Fruit fly (Drosophila melanogaster): ENCODE results near the gene fax.
A peak's percentile ranks its signal among the peaks of the same experiment; 100 is the strongest.

fax gene

dm6 chr3L:16392874-16393273 is 18.8 kb downstream of the fax start:
- TF ChIP-seq CG1620 (GFP tag; optimal IDR thresholded peaks at IDR 0.05), result no peak

- TF ChIP-seq kay (GFP tag; ENCODE audit: borderline replicate concordance), result no peak
- TF ChIP-seq bab1 (GFP tag; optimal IDR thresholded peaks at IDR 0.05), result no peak
- TF ChIP-seq CG7101 (tag; optimal IDR thresholded peaks at IDR 0.05), result no peak
- no peak for TF ChIP-seq toe (GFP tag; optimal IDR thresholded peaks at IDR 0.05)
- no peak for TF ChIP-seq Hr96 (GFP tag; optimal IDR thresholded peaks at IDR 0.05)
- no peak for TF ChIP-seq ovo (GFP tag; optimal IDR thresholded peaks at IDR 0.05)
- TF ChIP-seq CG1620 (GFP tag; optimal IDR thresholded peaks at IDR 0.05), result no peak
- no peak for TF ChIP-seq tj (GFP tag; optimal IDR thresholded peaks at IDR 0.05)
- no peak for TF ChIP-seq CG7045 (GFP tag; optimal IDR thresholded peaks at IDR 0.05)
- no peak for TF ChIP-seq cnc (optimal IDR thresholded peaks at IDR 0.05)
- no peak for TF ChIP-seq CG33017 (tag; optimal IDR thresholded peaks at IDR 0.05)
- TF ChIP-seq CG5204 (GFP tag; optimal IDR thresholded peaks at IDR 0.05), result no peak
- TF ChIP-seq pad (GFP tag; optimal IDR thresholded peaks at IDR 0.05), result no peak
- TF ChIP-seq Clk (GFP tag; optimal IDR thresholded peaks at IDR 0.05), result no peak
- no peak for TF ChIP-seq CG11617 (GFP tag; optimal IDR thresholded peaks at IDR 0.05)
- no peak for TF ChIP-seq Crg-1 (GFP tag; optimal IDR thresholded peaks at IDR 0.05)
- TF ChIP-seq Mnt (GFP tag; optimal IDR thresholded peaks at IDR 0.05), result no peak
- TF ChIP-seq CG14711 (tag; optimal IDR thresholded peaks at IDR 0.05), result no peak
Measured at dm6 chr3L:16392203-16392800, 19.3 kb downstream of the fax start.

- TF ChIP-seq CG5204 (GFP tag; optimal IDR thresholded peaks at IDR 0.05) (no peak), pad (GFP tag; optimal IDR thresholded peaks at IDR 0.05) (no peak), Clk (GFP tag; optimal IDR thresholded peaks at IDR 0.05) (no peak), toe (GFP tag; optimal IDR thresholded peaks at IDR 0.05) (no peak), Hr96 (GFP tag; optimal IDR thresholded peaks at IDR 0.05) (no peak), CG11617 (GFP tag; optimal IDR thresholded peaks at IDR 0.05) (no peak), bab1 (GFP tag; optimal IDR thresholded peaks at IDR 0.05) (no peak), ovo (GFP tag; optimal IDR thresholded peaks at IDR 0.05) (no peak), CG7045 (GFP tag; optimal IDR thresholded peaks at IDR 0.05) (no peak), CG33017 (tag; optimal IDR thresholded peaks at IDR 0.05) (no peak)
Measured at dm6 chr3L:16391257-16391656, 20.4 kb downstream of the fax start.

- TF ChIP-seq CG5204 (GFP tag; optimal IDR thresholded peaks at IDR 0.05) (no peak), kay (GFP tag; ENCODE audit: borderline replicate concordance) (peak; percentile 52)
Measured at dm6 chr3L:16390793-16391192, 20.8 kb downstream of the fax start.

- TF ChIP-seq ovo (GFP tag; optimal IDR thresholded peaks at IDR 0.05), result no peak
- TF ChIP-seq CG5204 (GFP tag; optimal IDR thresholded peaks at IDR 0.05), result no peak
- no peak for TF ChIP-seq Mnt (GFP tag; optimal IDR thresholded peaks at IDR 0.05)
- peak; percentile 86 for TF ChIP-seq CG14711 (tag; optimal IDR thresholded peaks at IDR 0.05)
- TF ChIP-seq Clk (GFP tag; optimal IDR thresholded peaks at IDR 0.05), result no peak
- TF ChIP-seq cnc (optimal IDR thresholded peaks at IDR 0.05), result no peak
- TF ChIP-seq CG7101 (tag; optimal IDR thresholded peaks at IDR 0.05), result peak; percentile 7
- TF ChIP-seq toe (GFP tag; optimal IDR thresholded peaks at IDR 0.05), result peak; percentile 60
- TF ChIP-seq tj (GFP tag; optimal IDR thresholded peaks at IDR 0.05), result no peak
- TF ChIP-seq Hr96 (GFP tag; optimal IDR thresholded peaks at IDR 0.05), result peak; percentile 5
- no peak for TF ChIP-seq pad (GFP tag; optimal IDR thresholded peaks at IDR 0.05)
- no peak for TF ChIP-seq CG1620 (GFP tag; optimal IDR thresholded peaks at IDR 0.05)
- TF ChIP-seq CG12768 (GFP tag; optimal IDR thresholded peaks at IDR 0.05), result no peak
- no peak for TF ChIP-seq bab1 (GFP tag; optimal IDR thresholded peaks at IDR 0.05)
- no peak for TF ChIP-seq CG33017 (tag; optimal IDR thresholded peaks at IDR 0.05)
- TF ChIP-seq CG11617 (GFP tag; optimal IDR thresholded peaks at IDR 0.05), result peak; percentile 27
- no peak for TF ChIP-seq CG7045 (GFP tag; optimal IDR thresholded peaks at IDR 0.05)
- TF ChIP-seq kay (GFP tag; ENCODE audit: borderline replicate concordance), result no peak
- TF ChIP-seq Crg-1 (GFP tag; optimal IDR thresholded peaks at IDR 0.05), result no peak
- TF ChIP-seq cic (GFP tag; optimal IDR thresholded peaks at IDR 0.05), result no peak
Measured at dm6 chr3L:16385880-16386584, 25.6 kb downstream of the fax start, which contains the start of the genes Agpat3 and RAF2. Gene Agpat3 (minus strand): TSS chr3L:16385957. Gene RAF2 (plus strand): TSS chr3L:16386327.

dm6 chr3L:16385252-16385879 is 26.3 kb downstream of the fax start:
- no peak for TF ChIP-seq ovo (GFP tag; optimal IDR thresholded peaks at IDR 0.05)
- TF ChIP-seq bab1 (GFP tag; optimal IDR thresholded peaks at IDR 0.05), result peak; percentile 86
- TF ChIP-seq CG12768 (GFP tag; optimal IDR thresholded peaks at IDR 0.05), result peak; percentile 54
- no peak for TF ChIP-seq CG14711 (tag; optimal IDR thresholded peaks at IDR 0.05)
- TF ChIP-seq Clk (GFP tag; optimal IDR thresholded peaks at IDR 0.05), result no peak
- TF ChIP-seq Mnt (GFP tag; optimal IDR thresholded peaks at IDR 0.05), result peak; percentile 96
- TF ChIP-seq CG11617 (GFP tag; optimal IDR thresholded peaks at IDR 0.05), result no peak
- no peak for TF ChIP-seq toe (GFP tag; optimal IDR thresholded peaks at IDR 0.05)
- peak; percentile 50 for TF ChIP-seq CG7045 (GFP tag; optimal IDR thresholded peaks at IDR 0.05)
- peak; percentile 24 for TF ChIP-seq tj (GFP tag; optimal IDR thresholded peaks at IDR 0.05)
- TF ChIP-seq CG7101 (tag; optimal IDR thresholded peaks at IDR 0.05), result peak; percentile 42
- TF ChIP-seq cic (GFP tag; optimal IDR thresholded peaks at IDR 0.05), result peak; percentile 93
- no peak for TF ChIP-seq Crg-1 (GFP tag; optimal IDR thresholded peaks at IDR 0.05)
- TF ChIP-seq CG5204 (GFP tag; optimal IDR thresholded peaks at IDR 0.05), result no peak
- TF ChIP-seq kay (GFP tag; ENCODE audit: borderline replicate concordance), result peak; percentile 89
- TF ChIP-seq CG33017 (tag; optimal IDR thresholded peaks at IDR 0.05), result peak; percentile 27
- no peak for TF ChIP-seq cnc (optimal IDR thresholded peaks at IDR 0.05)
- no peak for TF ChIP-seq Hr96 (GFP tag; optimal IDR thresholded peaks at IDR 0.05)
- TF ChIP-seq CG1620 (GFP tag; optimal IDR thresholded peaks at IDR 0.05), result peak; percentile 3
- TF ChIP-seq pad (GFP tag; optimal IDR thresholded peaks at IDR 0.05), result peak; percentile 45

All from whole organism, adult.